Fruit fly (Drosophila melanogaster): ENCODE results near the gene CG12984.

Gene CG12984

DNA sequence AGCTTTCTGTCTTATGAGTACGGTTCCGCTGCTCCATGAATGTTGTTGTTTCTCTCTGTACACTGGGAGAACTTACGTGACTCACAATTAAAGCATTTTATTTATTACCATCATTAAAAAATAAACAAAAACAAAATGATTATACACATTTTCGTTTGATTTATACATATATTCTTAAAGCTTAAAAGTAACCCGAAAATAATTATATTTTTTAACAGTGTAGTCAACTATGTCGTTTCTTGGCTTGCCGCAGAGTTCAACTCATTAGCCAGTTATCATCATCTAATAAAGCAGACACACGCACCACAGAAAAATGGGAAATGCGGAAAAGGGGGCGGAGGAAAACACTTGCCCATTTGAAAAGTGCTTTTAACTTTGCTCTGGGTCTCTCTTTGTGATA, 45.9 kb downstream of the CG12984 start (continued):
- TF ChIP-seq mld (GFP tag; IDR thresholded peaks at IDR 0.05; ENCODE audit: partially characterized antibody) (no peak), Nf-YC (tag; optimal IDR thresholded peaks at IDR 0.05) (peak; percentile 34), stwl (tag; optimal IDR thresholded peaks at IDR 0.05) (no peak), Antp (GFP tag; optimal IDR thresholded peaks at IDR 0.05) (peak; percentile 35), Hmr (GFP tag; optimal IDR thresholded peaks at IDR 0.05) (peak; percentile 74), CG8281 (tag; optimal IDR thresholded peaks at IDR 0.05) (peak; percentile 49), nmo (GFP tag; optimal IDR thresholded peaks at IDR 0.05) (peak; percentile 86), sob (GFP tag; IDR thresholded peaks at IDR 0.05) (peak; percentile 75), Spps (tag; optimal IDR thresholded peaks at IDR 0.05) (peak; percentile 62), Dbx (GFP tag; IDR thresholded peaks at IDR 0.05) (peak; percentile 65; the same call in 2 of the 3 replicates), CG13296 (GFP tag; optimal IDR thresholded peaks at IDR 0.05) (peak; percentile 71), wek (GFP tag; optimal IDR thresholded peaks at IDR 0.05) (peak; percentile 34), CG8290 (GFP tag; optimal IDR thresholded peaks at IDR 0.05) (peak; percentile 54), CG8290 (tag; optimal IDR thresholded peaks at IDR 0.05) (peak in 1 of 2 experiments; percentile 40), zen2 (GFP tag; IDR thresholded peaks at IDR 0.05; ENCODE audit: partially characterized antibody) (no peak), Dip3 (GFP tag; optimal IDR thresholded peaks at IDR 0.05) (peak; percentile 53), CG17612 (GFP tag; IDR thresholded peaks at IDR 0.05) (no peak), vfl (GFP tag; optimal IDR thresholded peaks at IDR 0.05) (peak; percentile 58), CG17186 (GFP tag; optimal IDR thresholded peaks at IDR 0.05) (no peak), CoRest (tag; optimal IDR thresholded peaks at IDR 0.05) (peak; percentile 86), Hand (GFP tag; optimal IDR thresholded peaks at IDR 0.05) (peak; percentile 51), CG15601 (tag; optimal IDR thresholded peaks at IDR 0.05) (peak; percentile 83), gsb (GFP tag; IDR thresholded peaks at IDR 0.05) (0 out of 2 replicates have a peak, but pooled peaks have one; percentile 48), ems (GFP tag; optimal IDR thresholded peaks at IDR 0.05) (peak; percentile 80), CG14014 (GFP tag; IDR thresholded peaks at IDR 0.05) (peak; percentile 78), CG17328 (GFP tag; IDR thresholded peaks at IDR 0.05) (peak; percentile 82; the same call in 1 of the 2 replicates), CG10462 (GFP tag; optimal IDR thresholded peaks at IDR 0.05) (peak; percentile 65), Tbp (GFP tag; optimal IDR thresholded peaks at IDR 0.05) (no peak), CG3065 (GFP tag; optimal IDR thresholded peaks at IDR 0.05) (peak; percentile 53), nau (GFP tag; optimal IDR thresholded peaks at IDR 0.05) (peak; percentile 51), Hr51 (GFP tag; optimal IDR thresholded peaks at IDR 0.05) (peak; percentile 44 to 88), CG16815 (GFP tag; optimal IDR thresholded peaks at IDR 0.05) (peak; percentile 33), ssp (GFP tag; IDR thresholded peaks at IDR 0.05) (peak; percentile 61), org-1 (GFP tag; optimal IDR thresholded peaks at IDR 0.05) (peak; percentile 57), trem (tag; optimal IDR thresholded peaks at IDR 0.05) (peak; percentile 60), cas (GFP tag; IDR thresholded peaks at IDR 0.05) (no peak), CG11695 (GFP tag; IDR thresholded peaks at IDR 0.05) (peak; percentile 80), CG6175 (GFP tag; IDR thresholded peaks at IDR 0.05) (no peak), sr (GFP tag; IDR thresholded peaks at IDR 0.05) (no peak), Usf (GFP tag; optimal IDR thresholded peaks at IDR 0.05) (no peak), Sry-β (GFP tag; optimal IDR thresholded peaks at IDR 0.05) (peak; percentile 31), CG16779 (GFP tag; IDR thresholded peaks at IDR 0.05) (no peak), CG31365 (tag; optimal IDR thresholded peaks at IDR 0.05) (peak; percentile 20), Ravus (GFP tag; IDR thresholded peaks at IDR 0.05) (peak; percentile 18; the same call in 1 of the 2 replicates), exex (tag; optimal IDR thresholded peaks at IDR 0.05) (peak; percentile 1), Bteb2 (GFP tag; optimal IDR thresholded peaks at IDR 0.05) (peak; percentile 64), Dfd (GFP tag; optimal IDR thresholded peaks at IDR 0.05) (no peak), bbx (GFP tag; IDR thresholded peaks at IDR 0.05; ENCODE audit: partially characterized antibody) (no peak), fru (optimal IDR thresholded peaks at IDR 0.05) (no peak), da (GFP tag; optimal IDR thresholded peaks at IDR 0.05) (no peak), Side (GFP tag; optimal IDR thresholded peaks at IDR 0.05) (peak; percentile 29)
